Fruit fly (Drosophila melanogaster) Kc167 (cell line): ENCODE measurements around the gene CG9471.

Experiments
- h ChIP-seq: fragments of >200 bp; optimal IDR thresholded peaks from 3 replicates; lab custom pipeline; 2018; ENCODE audit warnings: missing external identifiers
- psq ChIP-seq: fragments of >200 bp; optimal IDR thresholded peaks from 2 replicates; lab custom pipeline; 2017; ENCODE audit warnings: missing external identifiers

dm6 chr3R:9779764-9780163 is 8.4 kb upstream of the CG9471 start, which contains the start of gene CG12947:
- TF ChIP-seq h (lab: Kevin White, UChicago), result no peak
- TF ChIP-seq psq (lab: Kevin White, UChicago), result no peak
